Worm (Caenorhabditis elegans): ENCODE results near the gene F10C1.8.

Gene F10C1.8

DNA sequence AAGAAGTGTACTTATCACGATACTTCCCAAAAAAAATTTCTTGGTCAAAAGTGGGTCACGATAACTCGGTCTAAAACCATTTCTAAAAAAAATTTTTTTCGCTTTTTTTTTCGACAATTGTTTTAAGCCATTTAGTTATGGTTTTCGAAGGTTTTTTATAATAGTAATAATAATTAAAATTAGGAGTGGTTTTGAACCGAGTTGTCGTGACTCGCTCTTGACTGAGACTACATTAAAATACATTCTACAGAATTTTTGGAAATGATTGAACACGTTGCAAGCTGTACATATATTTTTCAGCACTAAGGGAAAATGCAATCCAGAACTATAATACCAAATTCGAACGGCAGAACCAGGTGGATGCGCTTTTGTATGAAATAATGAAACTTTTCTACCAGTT lies at the start of gene F10C1.8:
TSS of gene F10C1.8 (plus strand) at position 301 of the 400 bp plus-strand sequence.
- no peak for TF ChIP-seq unc-130 (tag; optimal IDR thresholded peaks at IDR 0.05)
- TF ChIP-seq nhr-237 (tag; optimal IDR thresholded peaks at IDR 0.05): no peak
- no peak for TF ChIP-seq nhr-85 (tag)
- TF ChIP-seq grh-1 (GFP tag; IDR thresholded peaks at IDR 0.05): no peak

DNA sequence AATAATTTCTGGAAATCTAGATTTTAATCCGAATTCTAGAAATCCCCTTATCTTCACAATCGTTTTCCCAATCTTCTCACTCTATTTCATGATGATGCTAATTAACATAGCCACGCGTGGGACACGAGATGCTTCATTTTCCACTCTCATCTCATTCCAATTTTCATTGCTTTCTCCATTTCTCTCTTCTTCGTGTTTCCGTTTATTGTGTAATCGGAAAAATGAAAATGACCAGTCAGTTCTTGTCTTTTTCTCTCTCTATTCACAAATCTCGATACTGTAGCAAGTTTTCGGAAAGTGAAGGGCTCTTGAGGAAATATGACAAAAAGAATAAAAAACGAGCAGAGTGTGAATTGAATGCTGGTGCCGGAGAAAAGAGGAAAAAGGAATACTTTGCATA lies 49.8 kb upstream of the F10C1.8 start:
- TF ChIP-seq zag-1 (tag; optimal IDR thresholded peaks at IDR 0.05) (no peak), zip-4 (GFP tag; optimal IDR thresholded peaks at IDR 0.05) (no peak), nhr-85 (tag) (peak; percentile 15), unc-62 (GFP tag; optimal IDR thresholded peaks at IDR 0.05) (no peak), mef-2 (tag; optimal IDR thresholded peaks at IDR 0.05) (no peak), efl-3 (GFP tag; optimal IDR thresholded peaks at IDR 0.05) (no peak), lin-14 (GFP tag; optimal IDR thresholded peaks at IDR 0.05) (peak; percentile 55), tlp-1 (tag; optimal IDR thresholded peaks at IDR 0.05) (no peak), lin-15B (tag; optimal IDR thresholded peaks at IDR 0.05) (no peak), unc-130 (tag; optimal IDR thresholded peaks at IDR 0.05) (no peak), blmp-1 (tag; optimal IDR thresholded peaks at IDR 0.05) (peak; percentile 93)

DNA sequence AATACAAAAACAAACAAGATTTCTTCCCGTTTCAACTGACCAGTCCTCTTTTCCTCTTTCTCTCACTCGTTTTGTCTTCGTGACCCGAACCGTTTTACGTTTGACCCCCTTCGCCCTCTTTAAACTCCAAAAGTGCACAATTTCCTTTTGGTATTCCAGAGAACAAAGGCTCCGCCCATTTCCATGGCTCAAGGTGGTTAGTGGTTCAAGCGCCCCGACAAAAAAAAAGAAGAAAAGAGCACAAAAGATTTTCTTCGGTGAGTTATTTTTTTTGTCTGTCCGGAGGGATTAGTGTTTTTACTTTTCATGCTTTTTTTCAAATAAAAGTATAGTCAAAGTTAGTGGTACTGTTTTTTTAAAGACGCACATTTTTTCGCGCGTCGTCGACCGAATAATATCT lies 46.7 kb upstream of the F10C1.8 start, which contains the start of gene osta-2:
TSS of gene osta-2 (plus strand) at position 160 of the 400 bp plus-strand sequence.
- TF ChIP-seq ces-1 (GFP tag; optimal IDR thresholded peaks at IDR 0.05): no peak
- TF ChIP-seq jun-1 (tag; optimal IDR thresholded peaks at IDR 0.05): no peak
- TF ChIP-seq unc-62 (GFP tag; optimal IDR thresholded peaks at IDR 0.05): no peak
- TF ChIP-seq ceh-90 (tag; optimal IDR thresholded peaks at IDR 0.05): no peak
- no peak for TF ChIP-seq lin-39 (tag; optimal IDR thresholded peaks at IDR 0.05)
- peak; percentile 12 for TF ChIP-seq blmp-1 (tag; optimal IDR thresholded peaks at IDR 0.05)
- peak; percentile 27 for TF ChIP-seq lin-14 (GFP tag; optimal IDR thresholded peaks at IDR 0.05)
- TF ChIP-seq zag-1 (tag; optimal IDR thresholded peaks at IDR 0.05): no peak

DNA sequence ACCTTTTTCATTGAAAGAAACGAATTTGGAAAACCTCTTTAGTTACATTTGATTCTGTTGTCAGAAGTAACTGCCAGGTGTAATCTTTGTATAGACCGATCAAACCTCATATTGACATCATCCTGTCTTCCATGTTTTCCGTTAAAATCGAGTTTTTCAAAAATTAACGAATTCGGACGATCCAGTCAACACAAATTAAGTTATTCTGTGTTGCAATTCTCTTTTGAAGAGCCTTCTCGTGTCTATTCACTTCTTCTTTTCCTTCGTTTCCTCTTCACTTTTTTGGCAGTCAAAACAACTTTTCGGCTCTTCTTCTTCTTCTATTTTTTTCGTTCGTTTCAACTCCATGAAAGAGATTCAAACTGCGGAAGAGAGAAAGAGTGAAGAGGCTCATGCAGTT lies 46.1 kb upstream of the F10C1.8 start:
- TF ChIP-seq tbx-2 (tag; optimal IDR thresholded peaks at IDR 0.05): peak; percentile 42
- no peak for TF ChIP-seq sup-37 (GFP tag; optimal IDR thresholded peaks at IDR 0.05)
- TF ChIP-seq lin-14 (GFP tag; optimal IDR thresholded peaks at IDR 0.05): peak; percentile 77
- TF ChIP-seq nhr-77 (tag; optimal IDR thresholded peaks at IDR 0.05): no peak
- TF ChIP-seq nhr-71 (tag; optimal IDR thresholded peaks at IDR 0.05): peak; percentile 4
- TF ChIP-seq fkh-10 (GFP tag; optimal IDR thresholded peaks at IDR 0.05): peak; percentile 90

DNA sequence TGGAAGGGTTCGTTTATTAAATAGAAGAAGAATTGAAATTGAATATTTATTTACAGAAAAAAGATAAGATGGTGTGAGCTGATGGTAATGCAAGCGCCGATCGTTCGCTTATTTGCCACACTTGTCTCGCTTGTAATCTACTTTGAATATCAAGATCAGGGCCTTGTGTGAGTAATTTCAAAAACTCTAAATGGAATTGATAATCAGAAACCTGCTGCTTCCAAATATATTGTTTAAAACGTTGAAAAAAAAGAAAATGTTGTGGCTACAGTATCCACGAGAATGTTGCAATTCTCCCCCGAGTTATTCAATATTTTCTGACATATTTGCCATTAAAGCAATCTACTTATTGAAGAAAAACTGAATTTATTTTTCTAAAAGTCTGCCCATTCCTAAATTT lies 43.4 kb upstream of the F10C1.8 start:
- TF ChIP-seq efl-1 (optimal IDR thresholded peaks at IDR 0.05) (no peak), efl-1 (GFP tag; optimal IDR thresholded peaks at IDR 0.05 in 1 of 2) (peak in 1 of 2 experiments; percentile 81), aha-1 (tag; optimal IDR thresholded peaks at IDR 0.05) (no peak)

DNA sequence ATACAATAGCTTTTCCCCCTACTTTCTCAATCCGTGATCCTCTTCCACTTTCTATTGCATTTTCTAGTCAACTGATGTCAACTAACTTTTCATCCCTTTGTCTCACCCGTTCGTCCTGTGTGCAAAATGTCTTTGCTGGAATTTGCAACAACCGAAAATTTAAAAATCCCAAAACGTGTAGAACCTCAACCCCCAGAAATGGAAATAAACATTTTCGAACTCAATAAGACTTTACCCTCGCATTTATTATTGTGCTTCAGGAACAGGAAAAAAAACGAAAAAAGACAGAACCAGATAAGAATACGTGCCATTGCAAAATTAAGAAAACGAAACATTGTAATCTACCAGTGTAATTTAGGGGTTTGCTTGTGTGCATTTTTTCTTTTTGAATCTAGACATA lies 42.1 kb upstream of the F10C1.8 start:
- peak; percentile 3 for TF ChIP-seq snu-23 (GFP tag; optimal IDR thresholded peaks at IDR 0.05)
- no peak for TF ChIP-seq unc-86 (tag; optimal IDR thresholded peaks at IDR 0.05)

DNA sequence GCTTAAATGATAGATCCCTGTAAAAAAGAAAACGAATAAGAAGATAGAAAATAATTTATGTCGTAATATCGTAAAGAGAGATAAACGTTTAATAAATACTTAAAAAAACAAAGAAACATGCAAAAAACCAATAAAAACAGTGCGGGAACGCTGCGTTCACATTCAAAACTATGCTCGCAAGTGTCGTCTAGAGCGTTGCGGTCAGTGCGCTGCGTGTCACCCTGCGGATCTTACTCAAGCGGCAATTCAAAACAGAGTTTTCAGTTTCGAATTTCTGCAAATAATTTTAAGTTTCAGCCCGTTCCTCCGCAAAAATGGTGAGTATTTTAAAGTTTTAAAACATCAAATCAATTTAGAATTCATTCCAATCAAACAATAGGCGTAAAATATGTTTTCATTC lies 39.5 kb upstream of the F10C1.8 start, which contains the start of the genes tiar-1 and lelo-4:
TSS of gene tiar-1 (minus strand) at position 17 of the 400 bp plus-strand sequence.
TSS of gene lelo-4 (plus strand) at position 118 of the 400 bp plus-strand sequence.
- TF ChIP-seq lsy-2 (tag; optimal IDR thresholded peaks at IDR 0.05): peak; percentile 73 to 91
- no peak for TF ChIP-seq nhr-76 (tag; optimal IDR thresholded peaks at IDR 0.05)
- TF ChIP-seq ceh-88 (GFP tag; IDR thresholded peaks at IDR 0.05): no peak
- no peak for TF ChIP-seq sptf-1 (tag; optimal IDR thresholded peaks at IDR 0.05)
- TF ChIP-seq hlh-4 (tag; optimal IDR thresholded peaks at IDR 0.05): no peak
- no peak for TF ChIP-seq zip-4 (GFP tag; optimal IDR thresholded peaks at IDR 0.05)
- TF ChIP-seq ceh-90 (tag; optimal IDR thresholded peaks at IDR 0.05): no peak
- TF ChIP-seq isw-1 (GFP tag; IDR thresholded peaks at IDR 0.05): peak; percentile 50
- TF ChIP-seq fkh-8 (tag; optimal IDR thresholded peaks at IDR 0.05): peak; percentile 44
- TF ChIP-seq F16B12.6 (tag; optimal IDR thresholded peaks at IDR 0.05): peak; percentile 57
- peak; percentile 29 for TF ChIP-seq nhr-77 (tag; optimal IDR thresholded peaks at IDR 0.05)
- no peak for TF ChIP-seq Y116A8C.19 (tag; optimal IDR thresholded peaks at IDR 0.05; ENCODE audit: borderline replicate concordance)
- TF ChIP-seq fkh-10 (GFP tag; optimal IDR thresholded peaks at IDR 0.05): no peak
- no peak for TF ChIP-seq jun-1 (tag; optimal IDR thresholded peaks at IDR 0.05)
- no peak for TF ChIP-seq unc-30 (tag; optimal IDR thresholded peaks at IDR 0.05)
- TF ChIP-seq pax-3 (tag; optimal IDR thresholded peaks at IDR 0.05): no peak
- TF ChIP-seq lin-15B (tag; optimal IDR thresholded peaks at IDR 0.05): peak; percentile 78
- TF ChIP-seq nhr-71 (tag; optimal IDR thresholded peaks at IDR 0.05): peak; percentile 73
- TF ChIP-seq C16A3.4 (tag; optimal IDR thresholded peaks at IDR 0.05): peak; percentile 66
- TF ChIP-seq ceh-82 (tag; optimal IDR thresholded peaks at IDR 0.05): peak in 2 of 3 experiments; percentile 32 to 69
- TF ChIP-seq unc-62 (GFP tag; optimal IDR thresholded peaks at IDR 0.05): no peak
- TF ChIP-seq C04F5.9 (tag; optimal IDR thresholded peaks at IDR 0.05): no peak
- TF ChIP-seq zag-1 (tag; optimal IDR thresholded peaks at IDR 0.05): no peak
- TF ChIP-seq egl-27 (tag; optimal IDR thresholded peaks at IDR 0.05): no peak

Data from whole organism, L1 larva.